Worm (Caenorhabditis elegans): ENCODE results near the gene C27H5.2.

DNA sequence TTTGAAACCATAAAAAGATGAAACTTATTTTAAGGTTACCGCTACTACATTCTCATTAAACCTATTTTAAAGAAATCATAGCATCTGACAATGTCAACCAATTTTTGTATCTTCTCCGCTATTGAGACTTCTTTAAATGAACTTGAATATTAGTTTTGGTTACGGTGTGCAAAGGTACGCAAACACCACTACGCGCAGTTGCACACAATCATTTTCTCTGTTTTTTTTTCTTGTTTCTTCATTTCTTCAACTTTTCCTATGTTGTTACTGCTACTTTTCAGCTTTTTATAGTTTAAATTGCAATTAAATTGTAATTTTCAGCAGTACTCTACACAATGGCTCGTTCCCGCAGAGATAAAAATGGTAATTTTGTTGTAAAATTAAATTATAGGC lies 43.7 kb upstream of the C27H5.2 start, which contains the start of gene F10E7.5:
- TF ChIP-seq snpc-4 (tag; optimal IDR thresholded peaks at IDR 0.05), result no peak
- TF ChIP-seq unc-39 (tag; optimal IDR thresholded peaks at IDR 0.05), result no peak
- TF ChIP-seq lin-32 (GFP tag; optimal IDR thresholded peaks at IDR 0.05), result no peak
- no peak for TF ChIP-seq cnd-1 (tag; optimal IDR thresholded peaks at IDR 0.05)
